Fruit fly (Drosophila melanogaster) whole organism, embryonic: ENCODE measurements around the gene CG32425.

ENCODE experiments used
- CG10321 ChIP-seq: fragments of 200-800 bp; sonication (Bioruptor generic); IDR thresholded peaks from 2 replicates; pipeline ENCODE4 v1.3.6; 2022; ENCODE audit warnings: missing biosample characterization, missing genetic modification characterization
- CG10462 ChIP-seq: fragments of 200-800 bp; sonication (Bioruptor generic); optimal IDR thresholded peaks from 2 replicates; lab custom pipeline; 2016; ENCODE audit warnings: missing biosample characterization, missing genetic modification characterization
- CG10654 ChIP-seq: fragments of 200-800 bp; sonication (Bioruptor generic); optimal IDR thresholded peaks from 2 replicates; lab custom pipeline; 2016; ENCODE audit warnings: missing biosample characterization, missing genetic modification characterization
- CG10979 ChIP-seq: fragments of 200-800 bp; sonication (Bioruptor generic); optimal IDR thresholded peaks from 2 replicates; lab custom pipeline; 2018; ENCODE audit warnings: missing biosample characterization, mild to moderate bottlenecking, missing genetic modification characterization, moderate library complexity
- CG11398 ChIP-seq: fragments of 200-800 bp; sonication (Bioruptor generic); optimal IDR thresholded peaks from 2 replicates; lab custom pipeline; 2016; ENCODE audit warnings: missing biosample characterization, missing genetic modification characterization
- CG11696 ChIP-seq: fragments of 200-800 bp; sonication (Bioruptor generic); IDR thresholded peaks from 2 replicates; pipeline ENCODE4 v1.3.6; 2022; ENCODE audit warnings: missing biosample characterization, missing genetic modification characterization
- CG11723 ChIP-seq: fragments of 200-800 bp; sonication (Bioruptor generic); optimal IDR thresholded peaks from 2 replicates; lab custom pipeline; 2017; ENCODE audit warnings: missing biosample characterization, mild to moderate bottlenecking, missing genetic modification characterization
- CG12299 ChIP-seq: fragments of 200-800 bp; sonication (Bioruptor generic); optimal IDR thresholded peaks from 2 replicates; lab custom pipeline; 2018; ENCODE audit warnings: missing biosample characterization, mild to moderate bottlenecking, missing genetic modification characterization
- CG12659 ChIP-seq: fragments of 200-800 bp; sonication (Bioruptor generic); optimal IDR thresholded peaks from 3 replicates; lab custom pipeline; 2017; ENCODE audit warnings: mild to moderate bottlenecking, missing biosample characterization, missing genetic modification reagents, missing genetic modification characterization
- CG1529 ChIP-seq: fragments of 200-800 bp; sonication (Bioruptor generic); optimal IDR thresholded peaks from 3 replicates; lab custom pipeline; 2018; ENCODE audit warnings: missing biosample characterization, missing genetic modification characterization
- CG17359 ChIP-seq: fragments of 200-800 bp; sonication (Bioruptor generic); optimal IDR thresholded peaks from 3 replicates; lab custom pipeline; 2018; ENCODE audit warnings: missing biosample characterization, mild to moderate bottlenecking, missing genetic modification characterization, moderate library complexity
- CG17361 ChIP-seq: fragments of 200-800 bp; sonication (Bioruptor generic); IDR thresholded peaks from 3 replicates; pipeline ENCODE4 v1.3.6; 2022; ENCODE audit warnings: missing biosample characterization, missing genetic modification characterization
- CG17385 ChIP-seq: fragments of 200-800 bp; sonication (Bioruptor generic); optimal IDR thresholded peaks from 3 replicates; lab custom pipeline; 2018; ENCODE audit warnings: missing biosample characterization, mild to moderate bottlenecking, missing genetic modification characterization
- CG17802 ChIP-seq: fragments of 200-800 bp; sonication (Bioruptor generic); optimal IDR thresholded peaks from 2 replicates; lab custom pipeline; 2018; ENCODE audit warnings: missing biosample characterization, mild to moderate bottlenecking, missing genetic modification characterization, moderate library complexity
- CG30403 ChIP-seq: fragments of 200-800 bp; sonication (Bioruptor generic); optimal IDR thresholded peaks from 3 replicates; lab custom pipeline; 2016; ENCODE audit warnings: missing biosample characterization, missing genetic modification characterization
- CG3281 ChIP-seq: fragments of 200-800 bp; sonication (Bioruptor generic); optimal IDR thresholded peaks from 3 replicates; lab custom pipeline; 2017; ENCODE audit warnings: missing biosample characterization, mild to moderate bottlenecking, missing genetic modification characterization
- CG3407 ChIP-seq: fragments of 200-800 bp; sonication (Bioruptor generic); optimal IDR thresholded peaks from 2 replicates; lab custom pipeline; 2018; ENCODE audit warnings: missing biosample characterization, mild to moderate bottlenecking, missing genetic modification characterization
- CHES-1-like ChIP-seq: fragments of 200-800 bp; sonication (Bioruptor generic); optimal IDR thresholded peaks from 2 replicates; lab custom pipeline; 2016; ENCODE audit warnings: missing biosample characterization, missing genetic modification characterization
- D19A ChIP-seq: fragments of 200-800 bp; optimal IDR thresholded peaks from 3 replicates; lab custom pipeline; 2019; ENCODE audit warnings: missing biosample characterization, mild to moderate bottlenecking, missing genetic modification characterization, moderate library complexity
- Dad ChIP-seq: fragments of 200-800 bp; sonication (Bioruptor generic); optimal IDR thresholded peaks from 3 replicates; lab custom pipeline; 2016; ENCODE audit warnings: missing biosample characterization, missing genetic modification characterization
- Dll ChIP-seq: fragments of 200-800 bp; sonication (Bioruptor generic); IDR thresholded peaks from 4 replicates; pipeline ENCODE4 v1.3.6; 2022; ENCODE audit warnings: missing biosample characterization, missing genetic modification characterization; ENCODE audit not compliant: partially characterized antibody
- HLH3B ChIP-seq: fragments of 200-800 bp; sonication (Bioruptor generic); IDR thresholded peaks from 2 replicates; pipeline ENCODE4 v1.3.6; 2022; ENCODE audit warnings: missing biosample characterization, missing genetic modification characterization
- MBD-R2 ChIP-seq: fragments of 200-800 bp; sonication (Bioruptor generic); IDR thresholded peaks from 2 replicates; pipeline ENCODE4 v1.3.6; 2022; ENCODE audit warnings: missing biosample characterization, missing genetic modification characterization
- Mad ChIP-seq: fragments of 200-800 bp; sonication (Bioruptor generic); optimal IDR thresholded peaks from 2 replicates; lab custom pipeline; 2016; ENCODE audit warnings: missing biosample characterization, missing genetic modification characterization
- NfI ChIP-seq: fragments of 200-800 bp; sonication (Bioruptor generic); optimal IDR thresholded peaks from 3 replicates; lab custom pipeline; 2018; ENCODE audit warnings: missing biosample characterization, mild to moderate bottlenecking, missing genetic modification characterization, moderate library complexity
- Opbp ChIP-seq: fragments of 200-800 bp; sonication (Bioruptor generic); IDR thresholded peaks from 3 replicates; pipeline ENCODE4 v1.3.6; 2022; ENCODE audit warnings: missing biosample characterization, missing genetic modification characterization; ENCODE audit not compliant: partially characterized antibody
- Ravus ChIP-seq: fragments of 200-800 bp; sonication (Bioruptor generic); IDR thresholded peaks from 2 replicates; pipeline ENCODE4 v1.3.6; 2022; ENCODE audit warnings: missing biosample characterization, missing genetic modification characterization
- Taf1 ChIP-seq: fragments of 200-800 bp; sonication (Bioruptor generic); IDR thresholded peaks from 2 replicates; pipeline ENCODE4 v1.3.6; 2022; ENCODE audit warnings: missing biosample characterization, missing genetic modification characterization
- Xrp1 ChIP-seq: fragments of 200-800 bp; sonication (Bioruptor generic); IDR thresholded peaks from 2 replicates; pipeline ENCODE4 v1.3.6; 2022; ENCODE audit warnings: missing biosample characterization, missing genetic modification characterization
- bcd ChIP-seq: fragments of 200-800 bp; sonication (Bioruptor generic); optimal IDR thresholded peaks from 2 replicates; lab custom pipeline; 2017; ENCODE audit warnings: missing biosample characterization, mild to moderate bottlenecking, missing genetic modification characterization
- bowl ChIP-seq: fragments of 200-800 bp; sonication (Bioruptor generic); IDR thresholded peaks from 2 replicates; pipeline ENCODE4 v1.3.6; 2022; ENCODE audit warnings: missing biosample characterization, missing genetic modification characterization
- ci ChIP-seq: fragments of 200-800 bp; sonication (Bioruptor generic); IDR thresholded peaks from 3 replicates; pipeline ENCODE4 v1.3.6; 2022; ENCODE audit warnings: missing biosample characterization, missing genetic modification characterization
- crc ChIP-seq: fragments of 200-800 bp; sonication (Bioruptor generic); optimal IDR thresholded peaks from 2 replicates; lab custom pipeline; 2016; ENCODE audit warnings: missing biosample characterization, missing genetic modification characterization
- da ChIP-seq: fragments of 200-800 bp; sonication (Bioruptor generic); optimal IDR thresholded peaks from 2 replicates; lab custom pipeline; 2016; ENCODE audit warnings: missing biosample characterization, missing genetic modification characterization
- ems ChIP-seq: fragments of 200-800 bp; sonication (Bioruptor generic); optimal IDR thresholded peaks from 3 replicates; lab custom pipeline; 2016; ENCODE audit warnings: missing biosample characterization, missing genetic modification characterization
- gro ChIP-seq: fragments of 200-800 bp; sonication (Bioruptor generic); optimal IDR thresholded peaks from 2 replicates; lab custom pipeline; 2016; ENCODE audit warnings: missing biosample characterization, missing genetic modification characterization
- kay ChIP-seq: fragments of 200-800 bp; sonication (Bioruptor generic); optimal IDR thresholded peaks from 2 replicates; lab custom pipeline; 2016; ENCODE audit warnings: missing biosample characterization, missing genetic modification characterization
- luna ChIP-seq: fragments of 200-800 bp; sonication (Bioruptor generic); optimal IDR thresholded peaks from 2 replicates; lab custom pipeline; 2016; ENCODE audit warnings: missing biosample characterization, missing genetic modification characterization
- oc ChIP-seq: fragments of 200-800 bp; sonication (Bioruptor generic); optimal IDR thresholded peaks from 2 replicates; lab custom pipeline; 2018; ENCODE audit warnings: missing biosample characterization, mild to moderate bottlenecking, missing genetic modification characterization, moderate library complexity
- phol ChIP-seq: fragments of 200-800 bp; sonication (Bioruptor generic); optimal IDR thresholded peaks from 3 replicates; lab custom pipeline; 2018; ENCODE audit warnings: missing biosample characterization, mild to moderate bottlenecking, missing genetic modification characterization, moderate library complexity
- rib ChIP-seq: fragments of 200-800 bp; sonication (Bioruptor generic); IDR thresholded peaks from 2 replicates; pipeline ENCODE4 v1.3.6; 2022; ENCODE audit warnings: missing biosample characterization, missing genetic modification characterization
- sc ChIP-seq, 3 experiments: fragments of >200 bp in 2 of 3; fragments of 200-800 bp in 1 of 3; sonication (Bioruptor generic) in 1 of 3; optimal IDR thresholded peaks; 2 replicates in 2 of 3; 3 replicates in 1 of 3; lab custom pipeline; 2017; ENCODE audit warnings: mild to moderate bottlenecking in 1 of 3, missing biosample characterization in 1 of 3, missing genetic modification characterization in 1 of 3, missing genetic modification reagents in 1 of 3
- seq ChIP-seq: fragments of 200-800 bp; sonication (Bioruptor generic); IDR thresholded peaks from 2 replicates; pipeline ENCODE4 v1.3.6; 2022; ENCODE audit warnings: missing biosample characterization, missing genetic modification characterization
- slp2 ChIP-seq: fragments of 200-800 bp; sonication (Bioruptor generic); optimal IDR thresholded peaks from 2 replicates; lab custom pipeline; 2016; ENCODE audit warnings: missing biosample characterization, missing genetic modification characterization
- tio ChIP-seq: fragments of 200-800 bp; sonication (Bioruptor generic); optimal IDR thresholded peaks from 2 replicates; lab custom pipeline; 2017; ENCODE audit warnings: missing biosample characterization, missing genetic modification characterization, inconsistent platforms
- tll ChIP-seq, 2 experiments: fragments of 200-800 bp in 1 of 2; fragments of >200 bp in 1 of 2; sonication (Bioruptor generic) in 1 of 2; optimal IDR thresholded peaks; 2 replicates each; lab custom pipeline; 2017 to 2019; ENCODE audit warnings: missing biosample characterization in 2 of 2, missing genetic modification characterization in 2 of 2, mild to moderate bottlenecking in 1 of 2, moderate library complexity in 1 of 2
- vvl ChIP-seq: fragments of 200-800 bp; sonication (Bioruptor generic); IDR thresholded peaks from 2 replicates; pipeline ENCODE4 v1.3.6; 2022; ENCODE audit warnings: missing biosample characterization, missing genetic modification characterization
- zf30C ChIP-seq: fragments of 200-800 bp; sonication (Bioruptor generic); optimal IDR thresholded peaks from 3 replicates; lab custom pipeline; 2018; ENCODE audit warnings: missing biosample characterization, mild to moderate bottlenecking, missing genetic modification characterization

The CG32425 gene

DNA sequence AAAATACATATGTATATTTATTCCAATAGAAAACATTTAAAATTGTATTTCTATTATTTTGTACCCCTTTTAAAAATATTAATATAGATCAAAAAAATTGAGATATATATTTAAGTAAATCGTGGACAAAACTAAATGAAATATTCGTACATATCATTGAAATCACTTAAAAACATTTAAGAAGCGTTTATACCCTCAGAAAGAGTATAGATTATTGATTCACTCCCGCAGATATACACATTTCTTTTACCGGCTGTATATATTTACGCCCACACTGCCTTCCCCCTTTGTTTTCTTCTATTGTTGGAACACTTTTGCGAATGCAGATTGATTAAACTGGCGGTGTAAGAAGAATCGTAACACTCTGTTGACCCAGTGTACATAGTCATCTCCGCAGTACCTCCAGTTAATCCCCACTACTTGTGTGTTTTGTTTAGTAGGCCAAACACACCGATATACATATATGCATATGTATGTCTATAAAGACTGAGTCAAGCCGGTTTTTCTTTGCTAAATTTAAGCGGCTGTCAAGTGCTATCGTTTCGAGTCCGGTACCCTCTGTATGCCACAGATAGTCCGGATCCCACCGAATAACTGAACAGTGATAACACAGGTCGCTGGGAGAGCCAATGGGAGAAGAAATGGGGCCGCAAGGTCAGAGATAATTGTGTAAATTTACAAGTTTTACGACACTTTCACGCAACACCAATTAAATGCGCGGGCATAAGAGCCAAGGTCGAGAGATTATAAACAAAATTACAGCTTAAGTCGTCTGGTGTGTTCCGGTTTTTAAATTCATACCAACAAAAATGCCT is 25.4 kb upstream of the CG32425 start (continued):
- TF ChIP-seq tll (GFP tag; optimal IDR thresholded peaks at IDR 0.05; lab: Kevin White, UChicago) (no peak), seq (GFP tag; lab: Robert Waterston, UW) (no peak), kay (GFP tag; lab: Kevin White, UChicago) (peak; percentile 17), Dad (peak; percentile 4), CG10979 (peak; percentile 12), CG17385 (GFP tag; lab: Kevin White, UChicago) (peak; percentile 43), CG17361 (peak; percentile 77), CG11723 (GFP tag; lab: Kevin White, UChicago) (peak; percentile 44), slp2 (peak; percentile 50), luna (GFP tag; lab: Kevin White, UChicago) (peak; percentile 5), sc (optimal IDR thresholded peaks at IDR 0.05; lab: Kevin White, UChicago) (no peak), sc (GFP tag; optimal IDR thresholded peaks at IDR 0.05; lab: Kevin White, UChicago) (peak; percentile 78), Xrp1 (GFP tag; lab: Robert Waterston, UW) (peak; percentile 57), phol (tag; lab: Kevin White, UChicago) (peak; percentile 31), crc (GFP tag; lab: Kevin White, UChicago) (peak; percentile 0), Mad (GFP tag; lab: Kevin White, UChicago) (peak; percentile 50), CG12299 (no peak), Opbp (GFP tag; lab: Robert Waterston, UW) (no peak), CG17359 (peak; percentile 59), CG10462 (peak; percentile 41), ems (peak; percentile 60), Taf1 (no peak), CG11398 (peak; percentile 80), CHES-1-like (peak; percentile 53), zf30C (GFP tag; lab: Kevin White, UChicago) (no peak), Dll (no peak), da (GFP tag; lab: Kevin White, UChicago) (peak; percentile 46), vvl (GFP tag; lab: Robert Waterston, UW) (peak; percentile 46; the same call in 1 of the 2 replicates), MBD-R2 (GFP tag; lab: Robert Waterston, UW) (no peak), bcd (GFP tag; lab: Kevin White, UChicago) (peak; percentile 41), rib (GFP tag; lab: Robert Waterston, UW) (no peak; the same call in 1 of the 2 replicates), CG12659 (GFP tag; lab: Kevin White, UChicago) (peak; percentile 25), CG3281 (peak; percentile 6), CG30403 (peak; percentile 9), CG11696 (GFP tag; lab: Robert Waterston, UW) (0 out of 2 replicates have a peak, but pooled peaks have one; percentile 56), D19A (tag; lab: Kevin White, UChicago) (peak; percentile 97), gro (GFP tag; lab: Kevin White, UChicago) (peak; percentile 21), CG10654 (GFP tag; lab: Kevin White, UChicago) (peak; percentile 46), tio (GFP tag; lab: Kevin White, UChicago) (peak; percentile 17), ci (peak; percentile 86), CG10321 (0 out of 2 replicates have a peak, but pooled peaks have one; percentile 14), HLH3B (GFP tag; lab: Robert Waterston, UW) (peak; percentile 6; the same call in 1 of the 2 replicates), oc (tag; lab: Kevin White, UChicago) (peak; percentile 58), bowl (GFP tag; lab: Robert Waterston, UW) (0 out of 2 replicates have a peak, but pooled peaks have one; percentile 22), CG1529 (peak; percentile 73), CG3407 (GFP tag; lab: Kevin White, UChicago) (peak; percentile 77), CG17802 (tag; lab: Kevin White, UChicago) (no peak), Ravus (GFP tag; lab: Robert Waterston, UW) (no peak), NfI (GFP tag; lab: Kevin White, UChicago) (peak; percentile 27)
